Fruit fly (Drosophila melanogaster) Kc167 (cell line): ENCODE results near the gene Atox1.

ENCODE experiments used
- psq ChIP-seq: fragments of >200 bp; optimal IDR thresholded peaks from 2 replicates; lab custom pipeline; 2017; ENCODE audit warnings: missing external identifiers
- ttk ChIP-seq: sonication (Bioruptor generic); optimal IDR thresholded peaks from 2 replicates; lab custom pipeline; 2017; ENCODE audit warnings: missing external identifiers

dm6 chr3L:21683942-21684341, 43.1 kb downstream of the Atox1 start, which contains the start of gene Sfp78E:
- TF ChIP-seq ttk (lab: Kevin White, UChicago) (no peak), psq (lab: Kevin White, UChicago) (no peak)
